Worm (Caenorhabditis elegans) whole organism, L4/young adult: ENCODE data around the gene R10E11.6.

Experiments used
- W03F9.2 ChIP-seq: fragments of 150-350 bp; optimal IDR thresholded peaks from 2 replicates; lab custom pipeline; 2014; ENCODE audit warnings: missing biosample characterization, missing genetic modification characterization
- dao-5 ChIP-seq: sonication (generic microtip); optimal IDR thresholded peaks from 2 replicates; lab custom pipeline; 2016; ENCODE audit warnings: missing genotype, missing genetic modification characterization, moderate library complexity, missing compliant biosample characterization
- him-1 ChIP-seq: sonication (generic microtip); optimal IDR thresholded peaks from 2 replicates; lab custom pipeline; 2016; ENCODE audit warnings: missing genotype, missing genetic modification reagents, missing genetic modification characterization, missing compliant biosample characterization

- TF ChIP-seq him-1, result no peak
- no peak for TF ChIP-seq W03F9.2 (tag; lab: Kevin White, UChicago)
- no peak for TF ChIP-seq dao-5 (tag; lab: Kevin White, UChicago)
These were observed 24.3 kb downstream of the R10E11.6 start, which contains the start of gene ZK632.4 for ce11 chrIII:9806968-9807559.
